Fruit fly (Drosophila melanogaster): ENCODE data around the gene CG45307.

DNA sequence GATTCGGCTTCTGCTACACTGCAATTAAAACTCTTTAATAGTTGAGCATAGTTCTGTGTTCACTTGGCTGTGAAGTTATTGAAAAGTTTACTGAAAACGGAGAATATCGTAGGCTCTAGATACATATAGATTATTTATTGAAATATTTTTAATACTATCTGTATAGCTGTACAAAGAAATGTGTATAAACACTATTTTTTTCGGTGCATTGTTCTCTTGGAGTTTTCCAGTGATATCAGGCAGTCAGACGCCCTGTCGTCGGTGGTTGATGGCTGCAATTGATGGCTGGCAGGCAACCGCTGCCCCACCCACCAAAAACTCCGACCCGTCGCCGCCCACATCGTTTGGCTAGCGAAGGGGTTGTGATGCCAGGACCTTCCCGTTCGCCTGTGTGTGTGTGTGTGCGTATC lies 5.6 kb downstream of the CG45307 start:
- TF ChIP-seq CG6854 (GFP tag; optimal IDR thresholded peaks at IDR 0.05) (no peak), fd85E (GFP tag; optimal IDR thresholded peaks at IDR 0.05) (no peak), net (GFP tag; optimal IDR thresholded peaks at IDR 0.05) (no peak), Gug (GFP tag; IDR thresholded peaks at IDR 0.05) (no peak), salr (GFP tag; optimal IDR thresholded peaks at IDR 0.05) (no peak), Hr39 (GFP tag; optimal IDR thresholded peaks at IDR 0.05) (no peak), Hr4 (GFP tag; optimal IDR thresholded peaks at IDR 0.05) (no peak), Ets96B (tag; optimal IDR thresholded peaks at IDR 0.05) (no peak), OdsH (GFP tag; optimal IDR thresholded peaks at IDR 0.05) (no peak), cyc (GFP tag; optimal IDR thresholded peaks at IDR 0.05) (no peak), Smox (GFP tag; optimal IDR thresholded peaks at IDR 0.05) (no peak), CG4318 (GFP tag; optimal IDR thresholded peaks at IDR 0.05) (no peak), Eip93F (GFP tag; optimal IDR thresholded peaks at IDR 0.05) (no peak), CG10669 (GFP tag; optimal IDR thresholded peaks at IDR 0.05) (no peak)
